Fruit fly (Drosophila melanogaster) whole organism, embryonic: ENCODE measurements around the gene CG4291.

Experiments used
- CG10147 ChIP-seq: fragments of 200-800 bp; sonication (Bioruptor generic); optimal IDR thresholded peaks from 2 replicates; lab custom pipeline; 2019; ENCODE audit warnings: missing biosample characterization, mild to moderate bottlenecking, missing genetic modification characterization, moderate library complexity
- CG10209 ChIP-seq: fragments of 200-800 bp; sonication (Bioruptor generic); optimal IDR thresholded peaks from 3 replicates; lab custom pipeline; 2017; ENCODE audit warnings: missing biosample characterization, mild to moderate bottlenecking, missing genetic modification characterization, missing genetic modification reagents
- CG10267 ChIP-seq: fragments of 200-800 bp; sonication (Bioruptor generic); optimal IDR thresholded peaks from 2 replicates; lab custom pipeline; 2018; ENCODE audit warnings: missing biosample characterization, mild to moderate bottlenecking, missing genetic modification characterization, moderate library complexity
- CG11093 ChIP-seq: fragments of 200-800 bp; sonication (Bioruptor generic); IDR thresholded peaks from 3 replicates; pipeline ENCODE4 v1.3.6; 2022; ENCODE audit warnings: missing biosample characterization, missing genetic modification characterization
- CG11504 ChIP-seq: fragments of 200-800 bp; sonication (Bioruptor generic); optimal IDR thresholded peaks from 3 replicates; lab custom pipeline; 2019; ENCODE audit warnings: missing biosample characterization, mild to moderate bottlenecking, missing genetic modification characterization, moderate library complexity
- CG12071 ChIP-seq: fragments of 200-800 bp; sonication (Bioruptor generic); optimal IDR thresholded peaks from 3 replicates; lab custom pipeline; 2018; ENCODE audit warnings: missing biosample characterization, mild to moderate bottlenecking, missing genetic modification characterization
- CG13296 ChIP-seq: fragments of 200-800 bp; sonication (Bioruptor generic); optimal IDR thresholded peaks from 3 replicates; lab custom pipeline; 2018; ENCODE audit warnings: missing biosample characterization, mild to moderate bottlenecking, missing genetic modification characterization
- CG15073 ChIP-seq: fragments of 200-800 bp; sonication (Bioruptor generic); optimal IDR thresholded peaks from 2 replicates; lab custom pipeline; 2016; ENCODE audit warnings: missing biosample characterization, missing genetic modification characterization
- CG16779 ChIP-seq: fragments of 200-800 bp; sonication (Bioruptor generic); IDR thresholded peaks from 2 replicates; pipeline ENCODE4 v1.3.6; 2022; ENCODE audit warnings: missing biosample characterization, missing genetic modification characterization
- CG17829 ChIP-seq: fragments of 200-800 bp; optimal IDR thresholded peaks from 2 replicates; lab custom pipeline; 2019; ENCODE audit warnings: missing biosample characterization, mild to moderate bottlenecking, missing genetic modification characterization, moderate library complexity
- CG18476 ChIP-seq: fragments of 200-800 bp; sonication (Bioruptor generic); optimal IDR thresholded peaks from 2 replicates; lab custom pipeline; 2016; ENCODE audit warnings: missing biosample characterization, mild to moderate bottlenecking, missing genetic modification characterization
- CG2875 ChIP-seq: fragments of 200-800 bp; sonication (Bioruptor generic); optimal IDR thresholded peaks from 2 replicates; lab custom pipeline; 2017; ENCODE audit warnings: missing biosample characterization, mild to moderate bottlenecking, missing genetic modification characterization, missing genetic modification reagents
- CG31441 ChIP-seq: fragments of 200-800 bp; sonication (Bioruptor generic); IDR thresholded peaks from 2 replicates; pipeline ENCODE4 v1.3.6; 2022; ENCODE audit warnings: missing biosample characterization, missing genetic modification characterization
- CG33213 ChIP-seq: fragments of 200-800 bp; sonication (Bioruptor generic); optimal IDR thresholded peaks from 3 replicates; lab custom pipeline; 2016; ENCODE audit warnings: missing biosample characterization, missing genetic modification characterization
- CG34422 ChIP-seq: fragments of 200-800 bp; sonication (Bioruptor generic); IDR thresholded peaks from 3 replicates; pipeline ENCODE4 v1.3.6; 2022; ENCODE audit warnings: missing biosample characterization, missing genetic modification characterization
- CG42726 ChIP-seq: fragments of 200-800 bp; sonication (Bioruptor generic); IDR thresholded peaks from 2 replicates; pipeline ENCODE4 v1.3.6; 2022; ENCODE audit warnings: missing biosample characterization, missing genetic modification characterization; ENCODE audit not compliant: partially characterized antibody
- CG4404 ChIP-seq: fragments of 200-800 bp; sonication (Bioruptor generic); IDR thresholded peaks from 2 replicates; pipeline ENCODE4 v1.3.6; 2022; ENCODE audit warnings: missing biosample characterization, missing genetic modification characterization
- CG4730 ChIP-seq: fragments of 200-800 bp; sonication (Bioruptor generic); IDR thresholded peaks from 2 replicates; pipeline ENCODE4 v1.3.6; 2022; ENCODE audit warnings: missing biosample characterization, missing genetic modification characterization
- CG6765 ChIP-seq: fragments of 200-800 bp; sonication (Bioruptor generic); optimal IDR thresholded peaks from 3 replicates; lab custom pipeline; 2017; ENCODE audit warnings: missing biosample characterization, mild to moderate bottlenecking, missing genetic modification characterization
- CG7271 ChIP-seq: fragments of 200-800 bp; sonication (Bioruptor generic); optimal IDR thresholded peaks from 2 replicates; lab custom pipeline; 2018; ENCODE audit warnings: missing biosample characterization, mild to moderate bottlenecking, missing genetic modification characterization, moderate library complexity
- CG7963 ChIP-seq: fragments of 200-800 bp; sonication (Bioruptor generic); IDR thresholded peaks from 3 replicates; pipeline ENCODE4 v1.3.6; 2022; ENCODE audit warnings: missing biosample characterization, missing genetic modification characterization; ENCODE audit not compliant: partially characterized antibody
- D19B ChIP-seq: fragments of 200-800 bp; sonication (Bioruptor generic); optimal IDR thresholded peaks from 2 replicates; lab custom pipeline; 2017; ENCODE audit warnings: missing biosample characterization, mild to moderate bottlenecking, missing genetic modification characterization
- Doc2 ChIP-seq: fragments of 200-800 bp; sonication (Bioruptor generic); IDR thresholded peaks from 2 replicates; pipeline ENCODE4 v1.3.6; 2022; ENCODE audit warnings: missing biosample characterization, missing genetic modification characterization
- Fer1 ChIP-seq: fragments of 200-800 bp; sonication (Bioruptor generic); optimal IDR thresholded peaks from 2 replicates; lab custom pipeline; 2017; ENCODE audit warnings: missing biosample characterization, mild to moderate bottlenecking, missing genetic modification characterization
- Hr78 ChIP-seq, 2 experiments: fragments of 200-800 bp in 1 of 2; fragments of >200 bp in 1 of 2; sonication (Bioruptor generic) in 1 of 2; optimal IDR thresholded peaks; 2 replicates each; lab custom pipeline; 2017 to 2019; ENCODE audit warnings: missing biosample characterization in 2 of 2, missing genetic modification characterization in 2 of 2, mild to moderate bottlenecking in 1 of 2, moderate library complexity in 1 of 2
- Sin3A ChIP-seq: fragments of >200 bp; optimal IDR thresholded peaks from 2 replicates; lab custom pipeline; 2018
- Sox102F ChIP-seq: fragments of 200-800 bp; sonication (Bioruptor generic); optimal IDR thresholded peaks from 2 replicates; lab custom pipeline; 2018; ENCODE audit warnings: missing biosample characterization, mild to moderate bottlenecking, missing genetic modification characterization, moderate library complexity
- Sry-β ChIP-seq: fragments of 200-800 bp; sonication (Bioruptor generic); optimal IDR thresholded peaks from 2 replicates; lab custom pipeline; 2018; ENCODE audit warnings: missing biosample characterization, mild to moderate bottlenecking, missing genetic modification characterization, moderate library complexity
- Stat92E ChIP-seq, 3 experiments: fragments of >200 bp in 2 of 3; fragments of 200-800 bp in 1 of 3; sonication (Bioruptor generic) in 1 of 3; optimal IDR thresholded peaks; 2 replicates each; lab custom pipeline; 2017 to 2019; ENCODE audit warnings: missing biosample characterization in 3 of 3, missing genetic modification characterization in 3 of 3, mild to moderate bottlenecking in 1 of 3, moderate library complexity in 1 of 3
- Taf1 ChIP-seq: fragments of 200-800 bp; sonication (Bioruptor generic); IDR thresholded peaks from 2 replicates; pipeline ENCODE4 v1.3.6; 2022; ENCODE audit warnings: missing biosample characterization, missing genetic modification characterization
- bcd ChIP-seq: fragments of 200-800 bp; sonication (Bioruptor generic); optimal IDR thresholded peaks from 2 replicates; lab custom pipeline; 2017; ENCODE audit warnings: missing biosample characterization, mild to moderate bottlenecking, missing genetic modification characterization
- bigmax ChIP-seq: fragments of 200-800 bp; sonication (Bioruptor generic); optimal IDR thresholded peaks from 2 replicates; lab custom pipeline; 2018; ENCODE audit warnings: missing biosample characterization, mild to moderate bottlenecking, missing genetic modification characterization
- btn ChIP-seq: fragments of 200-800 bp; sonication (Bioruptor generic); optimal IDR thresholded peaks from 2 replicates; lab custom pipeline; 2016; ENCODE audit warnings: missing biosample characterization, missing genetic modification characterization
- da ChIP-seq: fragments of 200-800 bp; sonication (Bioruptor generic); optimal IDR thresholded peaks from 2 replicates; lab custom pipeline; 2016; ENCODE audit warnings: missing biosample characterization, missing genetic modification characterization
- eyg ChIP-seq: fragments of 200-800 bp; sonication (Bioruptor generic); optimal IDR thresholded peaks from 3 replicates; lab custom pipeline; 2016; ENCODE audit warnings: missing biosample characterization, missing genetic modification characterization
- fru ChIP-seq: fragments of >200 bp; optimal IDR thresholded peaks from 2 replicates; lab custom pipeline; 2017
- gcm2 ChIP-seq: fragments of 200-800 bp; sonication (Bioruptor generic); optimal IDR thresholded peaks from 2 replicates; lab custom pipeline; 2016; ENCODE audit warnings: missing biosample characterization, missing genetic modification characterization
- gro ChIP-seq: fragments of 200-800 bp; sonication (Bioruptor generic); optimal IDR thresholded peaks from 2 replicates; lab custom pipeline; 2016; ENCODE audit warnings: missing biosample characterization, missing genetic modification characterization
- mam ChIP-seq: fragments of 200-800 bp; sonication (Bioruptor generic); optimal IDR thresholded peaks from 3 replicates; lab custom pipeline; 2016; ENCODE audit warnings: missing biosample characterization, missing genetic modification characterization
- nmo ChIP-seq: fragments of 200-800 bp; sonication (Bioruptor generic); optimal IDR thresholded peaks from 2 replicates; lab custom pipeline; 2018; ENCODE audit warnings: missing biosample characterization, mild to moderate bottlenecking, missing genetic modification characterization, moderate library complexity
- rib ChIP-seq: fragments of 200-800 bp; sonication (Bioruptor generic); IDR thresholded peaks from 2 replicates; pipeline ENCODE4 v1.3.6; 2022; ENCODE audit warnings: missing biosample characterization, missing genetic modification characterization
- seq ChIP-seq: fragments of 200-800 bp; sonication (Bioruptor generic); IDR thresholded peaks from 2 replicates; pipeline ENCODE4 v1.3.6; 2022; ENCODE audit warnings: missing biosample characterization, missing genetic modification characterization
- stc ChIP-seq: fragments of 200-800 bp; sonication (Bioruptor generic); IDR thresholded peaks from 2 replicates; pipeline ENCODE4 v1.3.6; 2022; ENCODE audit warnings: missing biosample characterization, missing genetic modification characterization
- vfl ChIP-seq: fragments of 200-800 bp; sonication (Bioruptor generic); optimal IDR thresholded peaks from 2 replicates; lab custom pipeline; 2016; ENCODE audit warnings: missing biosample characterization, missing genetic modification characterization
- vvl ChIP-seq: fragments of 200-800 bp; sonication (Bioruptor generic); IDR thresholded peaks from 2 replicates; pipeline ENCODE4 v1.3.6; 2022; ENCODE audit warnings: missing biosample characterization, missing genetic modification characterization

CG4291 gene

dm6 chr2L:825768-826263 lies 26.7 kb downstream of the CG4291 start, which contains the start of the genes CG3862 and dock (continued):
- TF ChIP-seq seq (GFP tag; lab: Robert Waterston, UW) (no peak), CG33213 (GFP tag; lab: Kevin White, UChicago) (peak; percentile 65), fru (lab: Kevin White, UChicago) (no peak), CG18476 (GFP tag; lab: Kevin White, UChicago) (no peak), CG2875 (no peak), vfl (GFP tag; lab: Kevin White, UChicago) (peak; percentile 52), CG15073 (GFP tag; lab: Kevin White, UChicago) (no peak), btn (GFP tag; lab: Kevin White, UChicago) (no peak), CG11093 (no peak), mam (GFP tag; lab: Kevin White, UChicago) (peak; percentile 56), Sry-β (GFP tag; lab: Kevin White, UChicago) (peak; percentile 85)

DNA sequence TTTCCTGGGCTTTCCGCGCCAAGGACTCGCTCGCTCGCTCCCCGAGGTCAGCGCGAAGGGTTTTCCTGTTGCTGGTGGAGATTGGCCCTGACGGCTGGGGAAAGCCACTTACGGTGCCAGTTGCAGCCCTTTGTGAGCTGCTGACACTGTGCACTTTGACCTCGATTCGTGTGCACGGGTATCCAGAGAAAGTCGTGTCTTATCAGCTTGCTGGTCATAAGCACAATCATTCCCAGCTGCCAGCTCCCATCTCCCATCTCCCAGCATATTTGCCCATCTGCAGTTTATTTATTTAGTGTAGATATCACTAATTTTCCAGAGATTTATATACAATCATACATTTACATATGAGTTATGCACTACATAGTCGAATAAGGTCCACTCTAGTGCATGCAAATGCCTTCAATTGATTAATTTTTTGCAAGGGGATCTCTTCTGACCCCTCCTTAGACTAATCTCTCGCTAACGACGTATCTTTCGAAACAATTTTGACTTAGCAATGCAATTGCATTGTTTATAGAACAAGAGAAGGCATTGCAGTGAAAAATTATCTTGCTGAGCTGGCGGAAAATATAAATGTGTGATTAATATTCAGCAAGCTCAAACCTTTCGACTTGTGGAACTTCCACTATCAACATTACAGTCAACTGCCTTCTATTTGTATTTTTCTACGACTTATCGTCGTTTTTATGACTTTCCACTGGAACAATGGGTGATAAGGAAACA lies 30.4 kb downstream of the CG4291 start:
- TF ChIP-seq CG42726 (GFP tag; lab: Robert Waterston, UW) (0 out of 2 replicates have a peak, but pooled peaks have one; percentile 48), Hr78 (GFP tag; optimal IDR thresholded peaks at IDR 0.05; lab: Kevin White, UChicago) (peak in 1 of 2 experiments; percentile 62), CG10209 (no peak), CG6765 (no peak), D19B (no peak), CG16779 (no peak)

DNA sequence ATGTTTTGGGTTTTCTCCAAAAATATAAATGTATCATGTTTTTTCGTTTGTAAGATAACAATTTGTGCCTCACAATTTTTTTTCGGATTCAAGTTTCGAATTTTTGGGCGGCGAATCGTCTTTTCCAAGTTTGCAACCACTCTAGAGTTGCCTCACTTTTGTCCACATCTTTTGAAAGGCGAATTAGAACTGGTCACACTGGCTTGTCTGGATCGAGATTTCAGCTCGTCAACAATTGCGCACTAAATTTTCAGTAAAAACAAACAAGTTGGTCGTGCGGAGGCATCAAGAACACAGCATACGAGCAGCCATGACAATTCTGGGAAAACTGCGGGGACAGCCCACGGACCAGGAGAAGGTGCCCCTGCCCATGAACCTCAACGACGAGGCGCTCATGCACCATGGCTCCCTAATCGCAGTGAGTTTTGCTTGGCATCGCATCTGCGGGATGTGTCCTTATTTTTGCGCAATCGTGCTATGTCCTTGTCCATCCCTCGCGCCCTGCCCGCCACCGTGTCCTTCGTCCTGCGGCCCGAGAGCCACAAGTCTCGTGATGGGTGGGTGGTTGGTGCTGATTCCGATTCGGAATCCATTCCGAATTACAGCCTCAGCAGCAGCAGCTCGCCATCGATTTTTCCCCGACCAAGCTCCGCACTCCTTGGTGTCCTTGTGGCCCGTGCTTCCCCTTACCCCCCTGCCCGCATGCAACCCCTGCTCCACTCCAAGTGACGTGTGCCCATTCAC lies 31.1 kb downstream of the CG4291 start, which contains the start of gene CG3662:
Gene CG3662 (plus strand): TSS at position 48 of the 744 bp plus-strand sequence.
- peak; percentile 16 for TF ChIP-seq bigmax (GFP tag; lab: Kevin White, UChicago)
- TF ChIP-seq da (GFP tag; lab: Kevin White, UChicago) = no peak
- TF ChIP-seq CG11504 (tag; lab: Kevin White, UChicago) = peak; percentile 46
- peak; percentile 1 for TF ChIP-seq CG10147 (GFP tag; lab: Kevin White, UChicago)
- 0 out of 2 replicates have a peak, but pooled peaks have one; percentile 24 for TF ChIP-seq vvl (GFP tag; lab: Robert Waterston, UW)
- TF ChIP-seq CG31441 (GFP tag; lab: Robert Waterston, UW) = no peak
- peak; percentile 33 for TF ChIP-seq Fer1 (GFP tag; lab: Kevin White, UChicago)
- no peak for TF ChIP-seq CG12071 (GFP tag; lab: Kevin White, UChicago)
- no peak for TF ChIP-seq Hr78 (GFP tag; optimal IDR thresholded peaks at IDR 0.05; lab: Kevin White, UChicago)
- TF ChIP-seq stc (GFP tag; lab: Robert Waterston, UW) = no peak
- peak; percentile 43; the same call in 1 of the 3 replicates for TF ChIP-seq CG34422
- no peak for TF ChIP-seq CG7271 (tag; lab: Kevin White, UChicago)
- TF ChIP-seq gcm2 (GFP tag; lab: Kevin White, UChicago) = no peak
- peak in 1 of 3 experiments; percentile 29 for TF ChIP-seq Stat92E (GFP tag; optimal IDR thresholded peaks at IDR 0.05; lab: Kevin White, UChicago)
- TF ChIP-seq CG4404 (GFP tag; lab: Robert Waterston, UW) = no peak
- no peak for TF ChIP-seq Doc2 (GFP tag; lab: Robert Waterston, UW)
- TF ChIP-seq Taf1 (GFP tag; lab: Robert Waterston, UW) = no peak
- TF ChIP-seq CG4730 (GFP tag; lab: Robert Waterston, UW) = no peak
- TF ChIP-seq CG7963 (GFP tag; lab: Robert Waterston, UW) = no peak
- TF ChIP-seq eyg (GFP tag; lab: Kevin White, UChicago) = no peak
- TF ChIP-seq Sin3A (lab: Kevin White, UChicago) = peak; percentile 46
- TF ChIP-seq Sox102F (GFP tag; lab: Kevin White, UChicago) = no peak
- no peak for TF ChIP-seq rib (GFP tag; lab: Robert Waterston, UW)
- TF ChIP-seq nmo (GFP tag; lab: Kevin White, UChicago) = peak; percentile 17
- TF ChIP-seq CG13296 (GFP tag; lab: Kevin White, UChicago) = no peak
- peak; percentile 55 for TF ChIP-seq CG10267 (tag; lab: Kevin White, UChicago)
- TF ChIP-seq bcd (GFP tag; lab: Kevin White, UChicago) = peak; percentile 16
- peak; percentile 33 for TF ChIP-seq gro (GFP tag; lab: Kevin White, UChicago)
- no peak for TF ChIP-seq CG6765
- peak; percentile 7 for TF ChIP-seq CG17829 (tag; lab: Kevin White, UChicago)
